Worm (Caenorhabditis elegans) whole organism, early embryonic: ENCODE results near the gene nphp-4.

Experiments
- B0310.2 ChIP-seq: sonication (generic microtip); optimal IDR thresholded peaks from 2 replicates; lab custom pipeline; 2016; ENCODE audit warnings: mild to moderate bottlenecking, missing genetic modification characterization, missing compliant biosample characterization
- aly-1 ChIP-seq: sonication (generic microtip); optimal IDR thresholded peaks from 2 replicates; lab custom pipeline; 2016; ENCODE audit warnings: missing genetic modification characterization, missing compliant biosample characterization
- ama-1 ChIP-seq: fragments of 150-350 bp; optimal IDR thresholded peaks from 2 replicates; lab custom pipeline; 2014
- ceh-13 ChIP-seq: fragments of 200-800 bp; sonication (Bioruptor generic); optimal IDR thresholded peaks from 2 replicates; lab custom pipeline; 2018; ENCODE audit warnings: mild to moderate bottlenecking, missing genetic modification characterization, missing compliant biosample characterization
- ceh-36 ChIP-seq: sonication (generic microtip); optimal IDR thresholded peaks from 2 replicates; lab custom pipeline; 2016; ENCODE audit warnings: missing genetic modification characterization, inconsistent platforms, missing compliant biosample characterization
- ets-7 ChIP-seq: sonication (generic microtip); optimal IDR thresholded peaks from 2 replicates; lab custom pipeline; 2016; ENCODE audit warnings: missing genotype, missing genetic modification characterization, missing compliant biosample characterization
- flt-1 ChIP-seq: fragments of 200-800 bp; sonication (Bioruptor generic); IDR thresholded peaks from 2 replicates; pipeline ENCODE4 v1.3.6; 2022; ENCODE audit warnings: missing genetic modification characterization, missing compliant biosample characterization
- hmbx-1 ChIP-seq: sonication (generic microtip); optimal IDR thresholded peaks from 2 replicates; lab custom pipeline; 2016; ENCODE audit warnings: mild to moderate bottlenecking, missing genetic modification characterization, missing compliant biosample characterization
- hmg-4 ChIP-seq: fragments of 200-800 bp; sonication (Bioruptor generic); optimal IDR thresholded peaks from 2 replicates; lab custom pipeline; 2018; ENCODE audit warnings: mild to moderate bottlenecking, missing genetic modification characterization, missing compliant biosample characterization
- scrt-1 ChIP-seq: fragments of 200-800 bp; sonication (Bioruptor generic); IDR thresholded peaks from 2 replicates; pipeline ENCODE4 v1.3.6; 2022; ENCODE audit warnings: missing genetic modification characterization, missing compliant biosample characterization
- sea-1 ChIP-seq: fragments of 200-800 bp; sonication (Bioruptor generic); conservative IDR thresholded peaks from 2 replicates; pipeline ENCODE4 v1.3.6; 2022; ENCODE audit warnings: missing genetic modification characterization, missing compliant biosample characterization
- tbx-11 ChIP-seq: fragments of 200-800 bp; sonication (Bioruptor generic); IDR thresholded peaks from 2 replicates; pipeline ENCODE4 v1.3.6; 2022; ENCODE audit warnings: missing genetic modification characterization, missing compliant biosample characterization
- tra-4 ChIP-seq: sonication (generic microtip); optimal IDR thresholded peaks from 2 replicates; lab custom pipeline; 2017; ENCODE audit warnings: missing genetic modification characterization, missing compliant biosample characterization

ce11 chrV:11815566-11815965 is 28.0 kb downstream of the nphp-4 start:
- TF ChIP-seq ama-1 (no peak), hmbx-1 (tag; lab: Kevin White, UChicago) (no peak), scrt-1 (GFP tag; lab: Robert Waterston, UW) (no peak), ets-7 (no peak), aly-1 (tag; lab: Kevin White, UChicago) (no peak), sea-1 (GFP tag; lab: Robert Waterston, UW) (no peak), ceh-36 (tag; lab: Kevin White, UChicago) (no peak), tra-4 (no peak), B0310.2 (tag; lab: Kevin White, UChicago) (no peak), flt-1 (GFP tag; lab: Robert Waterston, UW) (no peak), tbx-11 (GFP tag; lab: Robert Waterston, UW) (no peak), hmg-4 (GFP tag; lab: Kevin White, UChicago) (no peak), ceh-13 (GFP tag; lab: Kevin White, UChicago) (no peak)
